Worm (Caenorhabditis elegans): ENCODE measurements around the gene nspa-10.
"Not testable (repeated sequence)": the region's sequence is repeated elsewhere in the genome, so short reads cannot be mapped to it uniquely, and the experiment has no call there.

Gene nspa-10

DNA sequence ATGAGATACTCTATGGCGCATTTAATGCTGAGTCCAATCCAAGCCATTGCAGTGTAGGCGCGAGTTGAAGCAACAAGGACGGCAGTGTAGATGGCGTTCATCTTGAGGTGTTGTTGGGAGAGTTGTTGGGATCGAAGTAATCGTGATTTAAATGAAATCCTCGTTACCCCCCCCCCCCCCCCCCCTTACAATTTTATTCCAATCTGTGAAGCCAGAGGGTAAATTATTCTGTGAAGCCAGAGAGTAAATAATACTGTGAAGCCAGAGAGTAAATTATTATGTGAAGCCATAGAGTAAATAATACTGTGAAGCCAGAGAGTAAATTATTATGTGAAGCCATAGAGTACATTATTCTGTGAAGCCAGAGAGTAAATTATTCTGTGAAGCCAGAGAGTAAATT, at the start of gene nspa-10:
Gene nspa-10 (minus strand): TSS at position 101 of the 400 bp plus-strand sequence.
- TF ChIP-seq mdl-1 (tag; optimal IDR thresholded peaks at IDR 0.05); lin-13 (GFP tag; optimal IDR thresholded peaks at IDR 0.05); vab-7 (GFP tag; IDR thresholded peaks at IDR 0.05): not testable (repeated sequence)

DNA sequence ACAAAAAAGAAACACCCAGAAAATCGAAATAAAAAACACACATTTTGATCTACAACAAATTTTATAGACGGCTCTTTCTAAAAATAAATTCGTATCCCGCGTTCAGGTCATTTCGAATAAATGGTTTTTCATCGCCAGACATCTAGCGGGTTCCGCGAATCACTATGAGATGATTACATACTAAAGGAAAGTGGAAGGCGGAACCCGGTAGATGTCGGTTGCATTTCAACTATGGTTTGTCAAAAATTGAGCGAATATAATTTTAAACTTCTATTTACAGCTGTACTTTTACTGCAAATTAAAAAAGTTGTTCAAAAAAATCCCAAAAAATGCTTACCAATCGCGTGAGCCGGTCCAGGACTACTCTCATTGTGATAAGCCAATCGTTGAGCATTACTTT, 47.6 kb upstream of the nspa-10 start:
- TF ChIP-seq mes-2 (tag; optimal IDR thresholded peaks at IDR 0.05; ENCODE audit: poor library complexity, severe bottlenecking) (no peak), F10B5.3 (tag; optimal IDR thresholded peaks at IDR 0.05) (no peak), rbr-2 (tag; optimal IDR thresholded peaks at IDR 0.05) (no peak), lsy-2 (tag; optimal IDR thresholded peaks at IDR 0.05) (no peak), ztf-11 (tag; optimal IDR thresholded peaks at IDR 0.05) (no peak), Y5F2A.4 (GFP tag; optimal IDR thresholded peaks at IDR 0.05) (no peak), daf-16 (GFP tag; optimal IDR thresholded peaks at IDR 0.05) (no peak), daf-16 (tag; optimal IDR thresholded peaks at IDR 0.05) (no peak), zip-11 (GFP tag; IDR thresholded peaks at IDR 0.05) (no peak), snpc-1.2 (GFP tag; IDR thresholded peaks at IDR 0.05) (no peak), ctbp-1 (GFP tag; IDR thresholded peaks at IDR 0.05) (no peak)

- TF ChIP-seq ces-1 (GFP tag; optimal IDR thresholded peaks at IDR 0.05) (no peak), ZK337.2 (GFP tag; IDR thresholded peaks at IDR 0.05) (no peak), madf-9 (GFP tag; conservative IDR thresholded peaks at IDR 0.05) (no peak), daf-19 (GFP tag; conservative IDR thresholded peaks at IDR 0.05) (no peak), hmg-1.1 (GFP tag; IDR thresholded peaks at IDR 0.05) (no peak), zip-2 (tag; optimal IDR thresholded peaks at IDR 0.05) (no peak), php-3 (GFP tag; IDR thresholded peaks at IDR 0.05) (no peak), T20F7.1 (GFP tag; optimal IDR thresholded peaks at IDR 0.05) (no peak), egl-43 (GFP tag; IDR thresholded peaks at IDR 0.05) (no peak), nhr-41 (GFP tag; IDR thresholded peaks at IDR 0.05) (no peak), nhr-6 (tag; optimal IDR thresholded peaks at IDR 0.05) (no peak), mdl-1 (tag; optimal IDR thresholded peaks at IDR 0.05) (no peak)
Measured at ce11 chrV:14793043-14793442, 42.8 kb upstream of the nspa-10 start.

DNA sequence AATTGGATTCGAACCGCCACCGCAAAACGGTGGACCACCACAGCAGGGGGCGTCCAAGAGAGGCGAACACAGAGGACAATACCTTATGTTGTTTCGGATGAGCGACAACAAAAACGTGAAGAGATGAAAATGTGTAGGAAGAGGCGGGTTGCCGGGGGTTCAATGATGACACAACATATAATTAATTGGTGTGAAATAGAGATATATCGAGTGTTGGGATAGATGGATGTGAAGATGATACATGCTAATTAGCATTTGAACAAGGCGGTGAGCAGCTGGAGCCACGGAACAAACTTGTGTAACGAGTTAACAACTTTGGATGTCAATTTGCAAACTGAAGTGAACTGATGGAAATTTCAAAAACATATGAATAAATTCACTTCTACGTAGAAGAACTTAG, 42.1 kb upstream of the nspa-10 start:
- TF ChIP-seq nhr-76 (tag; optimal IDR thresholded peaks at IDR 0.05) (no peak), php-3 (GFP tag; IDR thresholded peaks at IDR 0.05) (no peak), unc-62 (GFP tag; optimal IDR thresholded peaks at IDR 0.05 in 1 of 2) (peak in 1 of 2 experiments; percentile 83), unc-62 (tag; optimal IDR thresholded peaks at IDR 0.05) (no peak), saeg-2 (GFP tag; IDR thresholded peaks at IDR 0.05) (no peak), snpc-4 (tag; optimal IDR thresholded peaks at IDR 0.05) (no peak), spr-3 (GFP tag; optimal IDR thresholded peaks at IDR 0.05) (no peak), aha-1 (tag) (no peak), tag-97 (GFP tag; IDR thresholded peaks at IDR 0.05) (no peak)

ce11 chrV:14791703-14792102, 41.4 kb upstream of the nspa-10 start:
- TF ChIP-seq nhr-111 (GFP tag; optimal IDR thresholded peaks at IDR 0.05) (no peak), unc-62 (GFP tag; optimal IDR thresholded peaks at IDR 0.05 in 1 of 2) (peak in 1 of 2 experiments; percentile 76), unc-62 (tag; optimal IDR thresholded peaks at IDR 0.05) (no peak)

- TF ChIP-seq zag-1 (tag; optimal IDR thresholded peaks at IDR 0.05) = no peak
- TF ChIP-seq ceh-44 (GFP tag; IDR thresholded peaks at IDR 0.05) = no peak
- no peak for TF ChIP-seq dmd-8 (GFP tag; IDR thresholded peaks at IDR 0.05)
- TF ChIP-seq unc-62 (GFP tag; optimal IDR thresholded peaks at IDR 0.05 in 1 of 2) = peak in 1 of 2 experiments; percentile 83
- no peak for TF ChIP-seq unc-62 (tag; optimal IDR thresholded peaks at IDR 0.05)
- TF ChIP-seq hlh-30 (tag; optimal IDR thresholded peaks at IDR 0.05; ENCODE audit: insufficient read depth) = no peak
- no peak for TF ChIP-seq F37D6.2 (tag; optimal IDR thresholded peaks at IDR 0.05)
- no peak for TF ChIP-seq T20F7.1 (GFP tag; optimal IDR thresholded peaks at IDR 0.05)
- no peak for TF ChIP-seq nhr-11 (tag; optimal IDR thresholded peaks at IDR 0.05)
Measured at ce11 chrV:14790792-14791191, 40.5 kb upstream of the nspa-10 start.

Data from whole organism, L4 larva.